Fruit fly (Drosophila melanogaster) whole organism, embryonic: ENCODE results near the gene parvin.

Experiments used
- CG10959 ChIP-seq: fragments of 200-800 bp; sonication (Bioruptor generic); IDR thresholded peaks from 2 replicates; pipeline ENCODE4 v1.3.6; 2022; ENCODE audit warnings: missing biosample characterization, missing genetic modification characterization
- CG11560 ChIP-seq: fragments of 200-800 bp; sonication (Bioruptor generic); IDR thresholded peaks from 3 replicates; pipeline ENCODE4 v1.3.6; 2022; ENCODE audit warnings: missing biosample characterization, missing genetic modification characterization
- CG13624 ChIP-seq: fragments of 200-800 bp; sonication (Bioruptor generic); optimal IDR thresholded peaks from 2 replicates; lab custom pipeline; 2016; ENCODE audit warnings: missing biosample characterization, missing genetic modification characterization
- CG13775 ChIP-seq: fragments of 200-800 bp; sonication (Bioruptor generic); optimal IDR thresholded peaks from 3 replicates; lab custom pipeline; 2017; ENCODE audit warnings: missing biosample characterization, mild to moderate bottlenecking, missing genetic modification characterization
- CG15696 ChIP-seq: fragments of 200-800 bp; sonication (Bioruptor generic); optimal IDR thresholded peaks from 2 replicates; lab custom pipeline; 2019; ENCODE audit warnings: missing biosample characterization, mild to moderate bottlenecking, missing genetic modification characterization, moderate library complexity
- CG1603 ChIP-seq: fragments of 200-800 bp; sonication (Bioruptor generic); optimal IDR thresholded peaks from 2 replicates; lab custom pipeline; 2019; ENCODE audit warnings: missing biosample characterization, mild to moderate bottlenecking, missing genetic modification characterization, moderate library complexity
- CG16815 ChIP-seq: fragments of 200-800 bp; sonication (Bioruptor generic); optimal IDR thresholded peaks from 3 replicates; lab custom pipeline; 2017; ENCODE audit warnings: missing biosample characterization, mild to moderate bottlenecking, missing genetic modification characterization
- CG17328 ChIP-seq: fragments of 200-800 bp; sonication (Bioruptor generic); IDR thresholded peaks from 2 replicates; pipeline ENCODE4 v1.3.6; 2022; ENCODE audit warnings: missing biosample characterization, missing genetic modification characterization
- CG18011 ChIP-seq: fragments of 200-800 bp; sonication (Bioruptor generic); optimal IDR thresholded peaks from 2 replicates; lab custom pipeline; 2017; ENCODE audit warnings: missing biosample characterization, missing genetic modification characterization, mild to moderate bottlenecking, moderate library complexity, missing genotype
- CG18262 ChIP-seq: fragments of 200-800 bp; optimal IDR thresholded peaks from 3 replicates; lab custom pipeline; 2019; ENCODE audit warnings: missing biosample characterization, mild to moderate bottlenecking, missing genetic modification characterization, moderate library complexity
- CG2120 ChIP-seq: fragments of 200-800 bp; sonication (Bioruptor generic); optimal IDR thresholded peaks from 3 replicates; lab custom pipeline; 2016; ENCODE audit warnings: missing biosample characterization, missing genetic modification characterization
- CG2678 ChIP-seq: fragments of 200-800 bp; sonication (Bioruptor generic); optimal IDR thresholded peaks from 3 replicates; lab custom pipeline; 2019; ENCODE audit warnings: missing biosample characterization, mild to moderate bottlenecking, missing genetic modification characterization, moderate library complexity
- CG3163 ChIP-seq: fragments of 200-800 bp; sonication (Bioruptor generic); optimal IDR thresholded peaks from 3 replicates; lab custom pipeline; 2016; ENCODE audit warnings: missing biosample characterization, missing genetic modification characterization
- CG33557 ChIP-seq: fragments of 200-800 bp; sonication (Bioruptor generic); optimal IDR thresholded peaks from 2 replicates; lab custom pipeline; 2019; ENCODE audit warnings: missing biosample characterization, mild to moderate bottlenecking, missing genetic modification characterization, moderate library complexity
- CG4282 ChIP-seq: fragments of 200-800 bp; sonication (Bioruptor generic); optimal IDR thresholded peaks from 2 replicates; lab custom pipeline; 2016; ENCODE audit warnings: missing biosample characterization, missing genetic modification characterization
- CG4820 ChIP-seq: fragments of 200-800 bp; sonication (Bioruptor generic); optimal IDR thresholded peaks from 3 replicates; lab custom pipeline; 2016; ENCODE audit warnings: missing biosample characterization, missing genetic modification characterization
- CG7786 ChIP-seq: fragments of 200-800 bp; sonication (Bioruptor generic); optimal IDR thresholded peaks from 2 replicates; lab custom pipeline; 2016; ENCODE audit warnings: missing biosample characterization, missing genetic modification characterization
- Chrac-16 ChIP-seq: fragments of 200-800 bp; sonication (Bioruptor generic); optimal IDR thresholded peaks from 3 replicates; lab custom pipeline; 2016; ENCODE audit warnings: missing biosample characterization, missing genetic modification characterization
- CoRest ChIP-seq: fragments of 200-800 bp; sonication (Bioruptor generic); optimal IDR thresholded peaks from 3 replicates; lab custom pipeline; 2018; ENCODE audit warnings: missing biosample characterization, mild to moderate bottlenecking, missing genetic modification characterization, moderate library complexity
- Dll ChIP-seq: fragments of 200-800 bp; sonication (Bioruptor generic); IDR thresholded peaks from 4 replicates; pipeline ENCODE4 v1.3.6; 2022; ENCODE audit warnings: missing biosample characterization, missing genetic modification characterization; ENCODE audit not compliant: partially characterized antibody
- Eip74EF ChIP-seq, 2 experiments: fragments of 200-800 bp in 1 of 2; fragments of >200 bp in 1 of 2; sonication (Bioruptor generic) in 1 of 2; optimal IDR thresholded peaks; 2 replicates each; lab custom pipeline; 2017 to 2019; ENCODE audit warnings: missing biosample characterization in 2 of 2, missing genetic modification characterization in 2 of 2, mild to moderate bottlenecking in 1 of 2, moderate library complexity in 1 of 2
- HmgD ChIP-seq: fragments of 200-800 bp; sonication (Bioruptor generic); optimal IDR thresholded peaks from 3 replicates; lab custom pipeline; 2016; ENCODE audit warnings: missing biosample characterization, missing genetic modification characterization
- Hmr ChIP-seq: fragments of 200-800 bp; sonication (Bioruptor generic); optimal IDR thresholded peaks from 3 replicates; lab custom pipeline; 2017; ENCODE audit warnings: mild to moderate bottlenecking, missing biosample characterization, missing genetic modification reagents, missing genetic modification characterization
- Jarid2 ChIP-seq: fragments of 200-800 bp; sonication (Bioruptor generic); optimal IDR thresholded peaks from 3 replicates; lab custom pipeline; 2017; ENCODE audit warnings: mild to moderate bottlenecking, missing biosample characterization, missing genetic modification reagents, missing genetic modification characterization
- Nf-YB ChIP-seq: fragments of 200-800 bp; sonication (Bioruptor generic); optimal IDR thresholded peaks from 3 replicates; lab custom pipeline; 2019; ENCODE audit warnings: missing biosample characterization, mild to moderate bottlenecking, missing genetic modification characterization, moderate library complexity
- Opbp ChIP-seq: fragments of 200-800 bp; sonication (Bioruptor generic); IDR thresholded peaks from 3 replicates; pipeline ENCODE4 v1.3.6; 2022; ENCODE audit warnings: missing biosample characterization, missing genetic modification characterization; ENCODE audit not compliant: partially characterized antibody
- Pdp1 ChIP-seq, 2 experiments: fragments of 200-800 bp; sonication (Bioruptor generic); optimal IDR thresholded peaks; 3 replicates each; lab custom pipeline; 2016; ENCODE audit warnings: missing biosample characterization in 2 of 2, missing genetic modification characterization in 2 of 2, mild to moderate bottlenecking in 1 of 2, moderate library complexity in 1 of 2
- Rx ChIP-seq: fragments of 200-800 bp; sonication (Bioruptor generic); IDR thresholded peaks from 2 replicates; pipeline ENCODE4 v1.3.6; 2022; ENCODE audit warnings: missing biosample characterization, missing genetic modification characterization
- Tbp ChIP-seq: fragments of >200 bp; optimal IDR thresholded peaks from 2 replicates; lab custom pipeline; 2018; ENCODE audit warnings: missing biosample characterization, missing genetic modification characterization
- ac ChIP-seq: fragments of 200-800 bp; sonication (Bioruptor generic); optimal IDR thresholded peaks from 3 replicates; lab custom pipeline; 2017; ENCODE audit warnings: missing biosample characterization, mild to moderate bottlenecking, missing genetic modification characterization
- ara ChIP-seq: fragments of 200-800 bp; sonication (Bioruptor generic); IDR thresholded peaks from 2 replicates; pipeline ENCODE4 v1.3.6; 2022; ENCODE audit warnings: missing biosample characterization, missing genetic modification characterization
- bbx ChIP-seq: fragments of 200-800 bp; sonication (Bioruptor generic); IDR thresholded peaks from 2 replicates; pipeline ENCODE4 v1.3.6; 2022; ENCODE audit warnings: missing biosample characterization, missing genetic modification characterization; ENCODE audit not compliant: partially characterized antibody
- bsh ChIP-seq, 2 experiments: fragments of 200-800 bp; sonication (Bioruptor generic); optimal IDR thresholded peaks; 2 replicates each; lab custom pipeline; 2017 to 2018; ENCODE audit warnings: mild to moderate bottlenecking in 2 of 2, missing biosample characterization in 2 of 2, missing genetic modification characterization in 2 of 2, moderate library complexity in 1 of 2
- croc ChIP-seq: fragments of 200-800 bp; sonication (Bioruptor generic); conservative IDR thresholded peaks from 3 replicates; pipeline ENCODE4 v1.3.6; 2022; ENCODE audit warnings: missing biosample characterization, missing genetic modification characterization
- fd102C ChIP-seq: fragments of 200-800 bp; sonication (Bioruptor generic); optimal IDR thresholded peaks from 2 replicates; lab custom pipeline; 2018; ENCODE audit warnings: missing biosample characterization, mild to moderate bottlenecking, missing genetic modification characterization, moderate library complexity
- gcm ChIP-seq: fragments of 200-800 bp; sonication (Bioruptor generic); optimal IDR thresholded peaks from 2 replicates; lab custom pipeline; 2019; ENCODE audit warnings: missing biosample characterization, mild to moderate bottlenecking, missing genetic modification characterization, moderate library complexity
- gsb-n ChIP-seq: fragments of 200-800 bp; sonication (Bioruptor generic); optimal IDR thresholded peaks from 3 replicates; lab custom pipeline; 2018; ENCODE audit warnings: missing biosample characterization, mild to moderate bottlenecking, missing genetic modification characterization
- her ChIP-seq: fragments of 200-800 bp; sonication (Bioruptor generic); optimal IDR thresholded peaks from 2 replicates; lab custom pipeline; 2016; ENCODE audit warnings: missing biosample characterization, missing genetic modification characterization
- hkb ChIP-seq, 2 experiments: fragments of 200-800 bp in 1 of 2; fragments of >200 bp in 1 of 2; sonication (Bioruptor generic) in 1 of 2; IDR thresholded peaks in 1 of 2; optimal IDR thresholded peaks in 1 of 2; 2 replicates each; pipeline versions ENCODE4 v1.3.6 to Lab custom; 2017 to 2022; ENCODE audit warnings: missing biosample characterization in 1 of 2, missing genetic modification characterization in 1 of 2
- jumu ChIP-seq: fragments of 200-800 bp; sonication (Bioruptor generic); optimal IDR thresholded peaks from 3 replicates; lab custom pipeline; 2016; ENCODE audit warnings: missing biosample characterization, missing genetic modification characterization
- pnt ChIP-seq: fragments of 200-800 bp; sonication (Bioruptor generic); optimal IDR thresholded peaks from 3 replicates; lab custom pipeline; 2016; ENCODE audit warnings: missing biosample characterization, missing genetic modification characterization
- sima ChIP-seq: fragments of 200-800 bp; sonication (Bioruptor generic); optimal IDR thresholded peaks from 2 replicates; lab custom pipeline; 2016; ENCODE audit warnings: missing biosample characterization, missing genetic modification characterization
- sisA ChIP-seq: fragments of 200-800 bp; sonication (Bioruptor generic); IDR thresholded peaks from 2 replicates; pipeline ENCODE4 v1.3.6; 2022; ENCODE audit warnings: missing biosample characterization, missing genetic modification characterization
- slbo ChIP-seq: fragments of 200-800 bp; sonication (Bioruptor generic); IDR thresholded peaks from 2 replicates; pipeline ENCODE4 v1.3.6; 2022; ENCODE audit warnings: missing biosample characterization, missing genetic modification characterization
- sna ChIP-seq: fragments of 200-800 bp; sonication (Bioruptor generic); IDR thresholded peaks from 2 replicates; pipeline ENCODE4 v1.3.6; 2022; ENCODE audit warnings: missing biosample characterization, missing genetic modification characterization; ENCODE audit not compliant: partially characterized antibody
- sob ChIP-seq: fragments of 200-800 bp; sonication (Bioruptor generic); IDR thresholded peaks from 2 replicates; pipeline ENCODE4 v1.3.6; 2022; ENCODE audit warnings: missing biosample characterization, missing genetic modification characterization
- tap ChIP-seq: fragments of 200-800 bp; optimal IDR thresholded peaks from 3 replicates; lab custom pipeline; 2019; ENCODE audit warnings: missing biosample characterization, mild to moderate bottlenecking, missing genetic modification characterization, moderate library complexity
- zfh1 ChIP-seq: fragments of 200-800 bp; sonication (Bioruptor generic); IDR thresholded peaks from 3 replicates; pipeline ENCODE4 v1.3.6; 2022; ENCODE audit warnings: missing biosample characterization, missing genetic modification characterization

Gene parvin

DNA sequence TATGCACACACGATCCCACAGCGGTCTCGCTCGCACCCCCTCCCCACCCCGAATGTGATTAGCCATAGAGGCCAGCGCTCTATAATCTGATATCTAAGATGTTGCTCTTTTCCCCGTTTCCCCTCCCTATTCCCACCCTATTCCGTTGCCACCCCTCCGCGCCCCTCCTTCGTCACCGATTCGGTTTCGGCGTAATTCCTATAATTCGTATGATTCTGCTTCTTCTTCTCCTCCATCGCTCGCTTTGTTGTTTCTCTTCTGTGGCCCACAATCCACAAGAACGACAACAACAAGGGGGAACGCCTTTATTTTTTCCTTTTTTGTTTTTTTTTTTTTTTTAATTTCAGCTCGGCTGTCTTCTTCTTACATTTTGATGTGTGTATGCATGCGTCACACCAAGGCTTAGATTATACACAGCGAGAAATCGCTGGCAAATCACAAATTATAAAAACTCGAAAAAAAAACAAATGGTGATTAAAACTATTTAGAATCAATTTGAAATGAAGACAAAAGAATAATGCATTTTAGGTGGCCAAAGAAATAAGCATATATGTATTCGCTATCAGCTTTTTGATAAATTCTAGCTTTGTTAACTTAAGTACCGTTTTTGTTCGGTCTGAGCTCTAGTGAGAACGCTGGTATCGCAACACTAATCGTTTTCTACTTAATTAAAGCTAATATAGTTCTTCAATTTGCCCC lies 24.1 kb downstream of the parvin start (continued):
- TF ChIP-seq Hmr (GFP tag; lab: Kevin White, UChicago), result no peak
- TF ChIP-seq croc (GFP tag; lab: Robert Waterston, UW), result 0 out of 3 replicates have a peak, but pooled peaks have one; percentile 23
- TF ChIP-seq Opbp, result no peak
- TF ChIP-seq bbx (GFP tag; lab: Robert Waterston, UW), result no peak
- no peak for TF ChIP-seq Dll (GFP tag; lab: Robert Waterston, UW)
- TF ChIP-seq sna, result no peak
- no peak for TF ChIP-seq Rx
- peak; percentile 51 for TF ChIP-seq CG2678 (tag; lab: Kevin White, UChicago)
- TF ChIP-seq her (GFP tag; lab: Kevin White, UChicago), result peak; percentile 16
- TF ChIP-seq CG10959 (GFP tag; lab: Robert Waterston, UW), result 0 out of 2 replicates have a peak, but pooled peaks have one; percentile 45
- TF ChIP-seq HmgD (GFP tag; lab: Kevin White, UChicago), result no peak
- no peak for TF ChIP-seq Tbp (GFP tag; lab: Kevin White, UChicago)
- TF ChIP-seq CG18011 (GFP tag; lab: Kevin White, UChicago), result no peak
- peak; percentile 33 for TF ChIP-seq CG2120 (GFP tag; lab: Kevin White, UChicago)
- peak; percentile 55 for TF ChIP-seq gsb-n (tag; lab: Kevin White, UChicago)
- TF ChIP-seq pnt (GFP tag; lab: Kevin White, UChicago), result peak; percentile 21
- TF ChIP-seq ara (GFP tag; lab: Robert Waterston, UW), result peak; percentile 69
- TF ChIP-seq sima, result no peak
- TF ChIP-seq CG33557 (GFP tag; lab: Kevin White, UChicago), result peak; percentile 47
- peak; percentile 45 for TF ChIP-seq CG16815
- peak; percentile 65 for TF ChIP-seq zfh1 (GFP tag; lab: Robert Waterston, UW)
- TF ChIP-seq fd102C (GFP tag; lab: Kevin White, UChicago), result peak; percentile 8
- TF ChIP-seq sob (GFP tag; lab: Robert Waterston, UW), result no peak
- no peak for TF ChIP-seq tap
- peak; percentile 31; the same call in 1 of the 2 replicates for TF ChIP-seq slbo (GFP tag; lab: Robert Waterston, UW)
- 0 out of 2 replicates have a peak, but pooled peaks have one; percentile 17 for TF ChIP-seq sisA (GFP tag; lab: Robert Waterston, UW)
- peak; percentile 25 to 59 for TF ChIP-seq Pdp1 (GFP tag; optimal IDR thresholded peaks at IDR 0.05; lab: Kevin White, UChicago)
- TF ChIP-seq bsh (GFP tag; optimal IDR thresholded peaks at IDR 0.05; lab: Kevin White, UChicago), result peak; percentile 11 to 70
- TF ChIP-seq hkb (optimal IDR thresholded peaks at IDR 0.05; lab: Kevin White, UChicago), result no peak
- TF ChIP-seq hkb (GFP tag; IDR thresholded peaks at IDR 0.05; lab: Robert Waterston, UW), result peak; percentile 46; the same call in 1 of the 2 replicates
- TF ChIP-seq Chrac-16, result peak; percentile 45
- peak; percentile 46 for TF ChIP-seq CG13775
- peak; percentile 31 for TF ChIP-seq gcm (GFP tag; lab: Kevin White, UChicago)
- peak; percentile 52 for TF ChIP-seq CG17328 (GFP tag; lab: Robert Waterston, UW)
- no peak for TF ChIP-seq jumu (GFP tag; lab: Kevin White, UChicago)
- peak; percentile 13 for TF ChIP-seq CG3163 (GFP tag; lab: Kevin White, UChicago)
- peak; percentile 44 for TF ChIP-seq CG7786 (GFP tag; lab: Kevin White, UChicago)
- peak; percentile 75 for TF ChIP-seq CG18262 (tag; lab: Kevin White, UChicago)
- TF ChIP-seq Eip74EF (GFP tag; optimal IDR thresholded peaks at IDR 0.05; lab: Kevin White, UChicago), result no peak
- TF ChIP-seq CG4820 (GFP tag; lab: Kevin White, UChicago), result peak; percentile 54
- peak; percentile 37 for TF ChIP-seq CG1603 (tag; lab: Kevin White, UChicago)
- TF ChIP-seq ac (GFP tag; lab: Kevin White, UChicago), result peak; percentile 18
- TF ChIP-seq Nf-YB, result peak; percentile 9
- TF ChIP-seq CoRest, result peak; percentile 39
- TF ChIP-seq CG13624 (GFP tag; lab: Kevin White, UChicago), result peak; percentile 27
- TF ChIP-seq CG15696 (tag; lab: Kevin White, UChicago), result peak; percentile 58
- no peak for TF ChIP-seq Jarid2 (GFP tag; lab: Kevin White, UChicago)
- no peak for TF ChIP-seq CG11560 (tag; lab: Robert Waterston, UW)
- no peak for TF ChIP-seq CG4282 (GFP tag; lab: Kevin White, UChicago)
